Worm (Caenorhabditis elegans): ENCODE data around the gene snet-1.

ce11 chrX:3683060-3683459 lies 14.3 kb upstream of the snet-1 start:
- TF ChIP-seq flt-1 (GFP tag; IDR thresholded peaks at IDR 0.05) (no peak), cog-1 (tag; optimal IDR thresholded peaks at IDR 0.05) (no peak), ztf-23 (GFP tag; IDR thresholded peaks at IDR 0.05) (no peak), T22C8.4 (GFP tag; IDR thresholded peaks at IDR 0.05) (no peak), tab-1 (GFP tag; IDR thresholded peaks at IDR 0.05) (no peak), ztf-29 (GFP tag; IDR thresholded peaks at IDR 0.05) (no peak), med-1 (GFP tag; optimal IDR thresholded peaks at IDR 0.05; ENCODE audit: insufficient read depth) (no peak), klf-2 (GFP tag; conservative IDR thresholded peaks at IDR 0.05) (no peak)

All from whole organism, midembryonic.